Fruit fly (Drosophila melanogaster) whole organism, embryonic: ENCODE data around the gene CG10431.

Source experiments
- Antp ChIP-seq: fragments of 200-800 bp; sonication (Bioruptor generic); optimal IDR thresholded peaks from 3 replicates; lab custom pipeline; 2016; ENCODE audit warnings: missing biosample characterization, missing genetic modification characterization
- Bteb2 ChIP-seq: fragments of 200-800 bp; sonication (Bioruptor generic); optimal IDR thresholded peaks from 2 replicates; lab custom pipeline; 2016; ENCODE audit warnings: missing biosample characterization, missing genetic modification characterization
- CG10209 ChIP-seq: fragments of 200-800 bp; sonication (Bioruptor generic); optimal IDR thresholded peaks from 3 replicates; lab custom pipeline; 2017; ENCODE audit warnings: missing biosample characterization, mild to moderate bottlenecking, missing genetic modification characterization, missing genetic modification reagents
- CG10565 ChIP-seq: fragments of 200-800 bp; sonication (Bioruptor generic); optimal IDR thresholded peaks from 3 replicates; lab custom pipeline; 2016; ENCODE audit warnings: missing biosample characterization, mild to moderate bottlenecking, missing genetic modification characterization
- CG10979 ChIP-seq: fragments of 200-800 bp; sonication (Bioruptor generic); optimal IDR thresholded peaks from 2 replicates; lab custom pipeline; 2018; ENCODE audit warnings: missing biosample characterization, mild to moderate bottlenecking, missing genetic modification characterization, moderate library complexity
- CG11247 ChIP-seq: fragments of 200-800 bp; sonication (Bioruptor generic); IDR thresholded peaks from 2 replicates; pipeline ENCODE4 v1.3.6; 2022; ENCODE audit warnings: missing biosample characterization, missing genetic modification characterization
- CG11696 ChIP-seq: fragments of 200-800 bp; sonication (Bioruptor generic); IDR thresholded peaks from 2 replicates; pipeline ENCODE4 v1.3.6; 2022; ENCODE audit warnings: missing biosample characterization, missing genetic modification characterization
- CG12744 ChIP-seq: fragments of 200-800 bp; sonication (Bioruptor generic); optimal IDR thresholded peaks from 2 replicates; lab custom pipeline; 2016; ENCODE audit warnings: missing biosample characterization, missing genetic modification characterization
- CG13424 ChIP-seq: fragments of 200-800 bp; sonication (Bioruptor generic); optimal IDR thresholded peaks from 2 replicates; lab custom pipeline; 2019; ENCODE audit warnings: missing biosample characterization, mild to moderate bottlenecking, missing genetic modification characterization, moderate library complexity
- CG13624 ChIP-seq: fragments of 200-800 bp; sonication (Bioruptor generic); optimal IDR thresholded peaks from 2 replicates; lab custom pipeline; 2016; ENCODE audit warnings: missing biosample characterization, missing genetic modification characterization
- CG14050 ChIP-seq: fragments of 200-800 bp; sonication (Bioruptor generic); IDR thresholded peaks from 3 replicates; pipeline ENCODE4 v1.3.6; 2022; ENCODE audit warnings: missing biosample characterization, missing genetic modification characterization
- CG14965 ChIP-seq: fragments of 200-800 bp; sonication (Bioruptor generic); optimal IDR thresholded peaks from 2 replicates; lab custom pipeline; 2016; ENCODE audit warnings: missing biosample characterization, missing genetic modification characterization, borderline replicate concordance
- CG15011 ChIP-seq: fragments of 200-800 bp; sonication (Bioruptor generic); optimal IDR thresholded peaks from 3 replicates; lab custom pipeline; 2018; ENCODE audit warnings: missing biosample characterization, mild to moderate bottlenecking, missing genetic modification characterization
- CG1603 ChIP-seq: fragments of 200-800 bp; sonication (Bioruptor generic); optimal IDR thresholded peaks from 2 replicates; lab custom pipeline; 2019; ENCODE audit warnings: missing biosample characterization, mild to moderate bottlenecking, missing genetic modification characterization, moderate library complexity
- CG17186 ChIP-seq: fragments of 200-800 bp; sonication (Bioruptor generic); optimal IDR thresholded peaks from 3 replicates; lab custom pipeline; 2017; ENCODE audit warnings: missing biosample characterization, missing genetic modification reagents, missing genetic modification characterization
- CG17359 ChIP-seq: fragments of 200-800 bp; sonication (Bioruptor generic); optimal IDR thresholded peaks from 3 replicates; lab custom pipeline; 2018; ENCODE audit warnings: missing biosample characterization, mild to moderate bottlenecking, missing genetic modification characterization, moderate library complexity
- CG1792 ChIP-seq: fragments of 200-800 bp; sonication (Bioruptor generic); optimal IDR thresholded peaks from 2 replicates; lab custom pipeline; 2016; ENCODE audit warnings: missing biosample characterization, missing genetic modification characterization
- CG18599 ChIP-seq: fragments of 200-800 bp; sonication (Bioruptor generic); optimal IDR thresholded peaks from 3 replicates; lab custom pipeline; 2017; ENCODE audit warnings: missing biosample characterization, missing genetic modification characterization, mild to moderate bottlenecking, moderate library complexity, missing genetic modification reagents
- CG2120 ChIP-seq: fragments of 200-800 bp; sonication (Bioruptor generic); optimal IDR thresholded peaks from 3 replicates; lab custom pipeline; 2016; ENCODE audit warnings: missing biosample characterization, missing genetic modification characterization
- CG2199 ChIP-seq: fragments of 200-800 bp; sonication (Bioruptor generic); IDR thresholded peaks from 3 replicates; pipeline ENCODE4 v1.3.6; 2022; ENCODE audit warnings: missing biosample characterization, missing genetic modification characterization
- CG2712 ChIP-seq: fragments of 200-800 bp; optimal IDR thresholded peaks from 3 replicates; lab custom pipeline; 2019; ENCODE audit warnings: missing biosample characterization, mild to moderate bottlenecking, missing genetic modification characterization, moderate library complexity
- CG32532 ChIP-seq: fragments of 200-800 bp; sonication (Bioruptor generic); IDR thresholded peaks from 2 replicates; pipeline ENCODE4 v1.3.6; 2022; ENCODE audit warnings: missing biosample characterization, missing genetic modification characterization
- CG3995 ChIP-seq: fragments of 200-800 bp; sonication (Bioruptor generic); optimal IDR thresholded peaks from 3 replicates; lab custom pipeline; 2016; ENCODE audit warnings: missing biosample characterization, missing genetic modification characterization
- CG4328 ChIP-seq: fragments of 200-800 bp; sonication (Bioruptor generic); optimal IDR thresholded peaks from 3 replicates; lab custom pipeline; 2017; ENCODE audit warnings: missing biosample characterization, missing genetic modification reagents, missing genetic modification characterization
- CG43689 ChIP-seq: fragments of 200-800 bp; sonication (Bioruptor generic); IDR thresholded peaks from 2 replicates; pipeline ENCODE4 v1.3.6; 2022; ENCODE audit warnings: missing biosample characterization, missing genetic modification characterization
- CG9215 ChIP-seq: fragments of 200-800 bp; sonication (Bioruptor generic); IDR thresholded peaks from 2 replicates; pipeline ENCODE4 v1.3.6; 2022; ENCODE audit warnings: missing biosample characterization, missing genetic modification characterization
- CoRest ChIP-seq: fragments of 200-800 bp; sonication (Bioruptor generic); optimal IDR thresholded peaks from 3 replicates; lab custom pipeline; 2018; ENCODE audit warnings: missing biosample characterization, mild to moderate bottlenecking, missing genetic modification characterization, moderate library complexity
- Gsc ChIP-seq: fragments of 200-800 bp; sonication (Bioruptor generic); IDR thresholded peaks from 2 replicates; pipeline ENCODE4 v1.3.6; 2022; ENCODE audit warnings: missing biosample characterization, missing genetic modification characterization
- Jarid2 ChIP-seq: fragments of 200-800 bp; sonication (Bioruptor generic); optimal IDR thresholded peaks from 3 replicates; lab custom pipeline; 2017; ENCODE audit warnings: mild to moderate bottlenecking, missing biosample characterization, missing genetic modification reagents, missing genetic modification characterization
- Kr ChIP-seq: fragments of 200-800 bp; sonication (Bioruptor generic); optimal IDR thresholded peaks from 2 replicates; lab custom pipeline; 2017; ENCODE audit warnings: missing biosample characterization, mild to moderate bottlenecking, missing genetic modification characterization
- Nf-YA ChIP-seq: fragments of 200-800 bp; sonication (Bioruptor generic); IDR thresholded peaks from 2 replicates; pipeline ENCODE4 v1.3.6; 2022; ENCODE audit warnings: missing biosample characterization, missing genetic modification characterization
- Nf-YB ChIP-seq: fragments of 200-800 bp; sonication (Bioruptor generic); optimal IDR thresholded peaks from 3 replicates; lab custom pipeline; 2019; ENCODE audit warnings: missing biosample characterization, mild to moderate bottlenecking, missing genetic modification characterization, moderate library complexity
- Taf1 ChIP-seq: fragments of 200-800 bp; sonication (Bioruptor generic); IDR thresholded peaks from 2 replicates; pipeline ENCODE4 v1.3.6; 2022; ENCODE audit warnings: missing biosample characterization, missing genetic modification characterization
- ase ChIP-seq: fragments of 200-800 bp; sonication (Bioruptor generic); IDR thresholded peaks from 3 replicates; pipeline ENCODE4 v1.3.6; 2022; ENCODE audit warnings: missing biosample characterization, missing genetic modification characterization
- esg ChIP-seq: fragments of 200-800 bp; sonication (Bioruptor generic); conservative IDR thresholded peaks from 2 replicates; pipeline ENCODE4 v1.3.6; 2022; ENCODE audit warnings: missing biosample characterization, missing genetic modification characterization
- eyg ChIP-seq: fragments of 200-800 bp; sonication (Bioruptor generic); optimal IDR thresholded peaks from 3 replicates; lab custom pipeline; 2016; ENCODE audit warnings: missing biosample characterization, missing genetic modification characterization
- fru ChIP-seq: fragments of >200 bp; optimal IDR thresholded peaks from 2 replicates; lab custom pipeline; 2017
- ftz-f1 ChIP-seq: fragments of 200-800 bp; sonication (Bioruptor generic); optimal IDR thresholded peaks from 2 replicates; lab custom pipeline; 2016; ENCODE audit warnings: missing biosample characterization, missing genetic modification characterization
- gcm2 ChIP-seq: fragments of 200-800 bp; sonication (Bioruptor generic); optimal IDR thresholded peaks from 2 replicates; lab custom pipeline; 2016; ENCODE audit warnings: missing biosample characterization, missing genetic modification characterization
- gem ChIP-seq: fragments of 200-800 bp; sonication (Bioruptor generic); optimal IDR thresholded peaks from 2 replicates; lab custom pipeline; 2019; ENCODE audit warnings: missing biosample characterization, mild to moderate bottlenecking, missing genetic modification characterization, moderate library complexity
- hkb ChIP-seq, 2 experiments: fragments of 200-800 bp in 1 of 2; fragments of >200 bp in 1 of 2; sonication (Bioruptor generic) in 1 of 2; IDR thresholded peaks in 1 of 2; optimal IDR thresholded peaks in 1 of 2; 2 replicates each; pipeline versions ENCODE4 v1.3.6 to Lab custom; 2017 to 2022; ENCODE audit warnings: missing biosample characterization in 1 of 2, missing genetic modification characterization in 1 of 2
- ken ChIP-seq: fragments of 200-800 bp; sonication (Bioruptor generic); IDR thresholded peaks from 3 replicates; pipeline ENCODE4 v1.3.6; 2022; ENCODE audit warnings: missing biosample characterization, missing genetic modification characterization
- maf-S ChIP-seq: fragments of 200-800 bp; sonication (Bioruptor generic); optimal IDR thresholded peaks from 2 replicates; lab custom pipeline; 2016; ENCODE audit warnings: missing biosample characterization, missing genetic modification characterization
- mld ChIP-seq: fragments of 200-800 bp; sonication (Bioruptor generic); IDR thresholded peaks from 3 replicates; pipeline ENCODE4 v1.3.6; 2022; ENCODE audit warnings: missing biosample characterization, missing genetic modification characterization; ENCODE audit not compliant: partially characterized antibody
- salm ChIP-seq: fragments of 200-800 bp; sonication (Bioruptor generic); optimal IDR thresholded peaks from 2 replicates; lab custom pipeline; 2018; ENCODE audit warnings: missing biosample characterization, mild to moderate bottlenecking, missing genetic modification characterization
- schlank ChIP-seq: fragments of 200-800 bp; sonication (Bioruptor generic); optimal IDR thresholded peaks from 2 replicates; lab custom pipeline; 2018; ENCODE audit warnings: missing biosample characterization, mild to moderate bottlenecking, missing genetic modification characterization
- slp2 ChIP-seq: fragments of 200-800 bp; sonication (Bioruptor generic); optimal IDR thresholded peaks from 2 replicates; lab custom pipeline; 2016; ENCODE audit warnings: missing biosample characterization, missing genetic modification characterization
- tio ChIP-seq: fragments of 200-800 bp; sonication (Bioruptor generic); optimal IDR thresholded peaks from 2 replicates; lab custom pipeline; 2017; ENCODE audit warnings: missing biosample characterization, missing genetic modification characterization, inconsistent platforms
- unpg ChIP-seq: fragments of 200-800 bp; sonication (Bioruptor generic); optimal IDR thresholded peaks from 3 replicates; lab custom pipeline; 2018; ENCODE audit warnings: missing biosample characterization, mild to moderate bottlenecking, missing genetic modification characterization, moderate library complexity
- vfl ChIP-seq: fragments of 200-800 bp; sonication (Bioruptor generic); optimal IDR thresholded peaks from 2 replicates; lab custom pipeline; 2016; ENCODE audit warnings: missing biosample characterization, missing genetic modification characterization
- vnd ChIP-seq: fragments of 200-800 bp; sonication (Bioruptor generic); IDR thresholded peaks from 3 replicates; pipeline ENCODE4 v1.3.6; 2022; ENCODE audit warnings: missing biosample characterization, missing genetic modification characterization; ENCODE audit not compliant: partially characterized antibody

The CG10431 gene

DNA sequence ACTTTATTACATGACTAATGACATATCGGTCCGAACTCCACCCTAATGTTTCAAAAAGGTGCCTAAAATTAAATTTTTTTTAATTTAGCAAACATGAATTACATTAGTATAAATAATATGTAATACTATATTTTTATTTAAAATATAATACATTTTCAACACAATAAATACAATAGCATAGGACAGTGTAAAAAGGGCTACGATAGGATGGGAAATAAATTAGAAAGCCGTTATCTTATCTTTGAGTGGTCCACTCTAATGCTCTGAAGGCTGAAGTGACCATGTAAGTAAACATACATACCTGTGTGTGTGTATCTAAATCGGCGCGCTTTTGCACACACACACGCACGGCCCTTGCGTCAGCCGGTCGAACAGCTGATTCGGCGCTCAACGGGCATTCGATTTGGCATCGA is 28.5 kb downstream of the CG10431 start, which contains the start of gene CG31793 (continued):
- peak; percentile 62 for TF ChIP-seq CG2712 (tag; lab: Kevin White, UChicago)
- peak; percentile 5 for TF ChIP-seq CG15011 (GFP tag; lab: Kevin White, UChicago)
- TF ChIP-seq CG17359 (tag; lab: Kevin White, UChicago): peak; percentile 52
- no peak for TF ChIP-seq CG11247 (GFP tag; lab: Robert Waterston, UW)
- TF ChIP-seq ken (GFP tag; lab: Robert Waterston, UW): no peak
- no peak for TF ChIP-seq Taf1 (GFP tag; lab: Robert Waterston, UW)
- no peak for TF ChIP-seq esg (GFP tag; lab: Robert Waterston, UW)
- no peak for TF ChIP-seq CG9215 (GFP tag; lab: Robert Waterston, UW)
- TF ChIP-seq Jarid2 (GFP tag; lab: Kevin White, UChicago): no peak
- no peak for TF ChIP-seq CG2199 (GFP tag; lab: Robert Waterston, UW)
- peak; percentile 33 for TF ChIP-seq CG2120
- TF ChIP-seq CG32532 (GFP tag; lab: Robert Waterston, UW): peak; percentile 71; the same call in 1 of the 2 replicates
- no peak for TF ChIP-seq CG43689
- no peak for TF ChIP-seq eyg (GFP tag; lab: Kevin White, UChicago)
- TF ChIP-seq CG13624 (GFP tag; lab: Kevin White, UChicago): peak; percentile 2
- TF ChIP-seq salm: no peak
- TF ChIP-seq CG18599 (GFP tag; lab: Kevin White, UChicago): peak; percentile 82
- no peak for TF ChIP-seq CG17186 (GFP tag; lab: Kevin White, UChicago)
- no peak for TF ChIP-seq Gsc (GFP tag; lab: Robert Waterston, UW)
- TF ChIP-seq CG3995 (GFP tag; lab: Kevin White, UChicago): no peak
- no peak for TF ChIP-seq Nf-YA
- no peak for TF ChIP-seq schlank (tag; lab: Kevin White, UChicago)
- no peak for TF ChIP-seq gcm2 (GFP tag; lab: Kevin White, UChicago)
- TF ChIP-seq maf-S: no peak
- no peak for TF ChIP-seq fru
- TF ChIP-seq CG13424: peak; percentile 60
- peak; percentile 19 for TF ChIP-seq Nf-YB
- no peak for TF ChIP-seq vfl (GFP tag; lab: Kevin White, UChicago)
- TF ChIP-seq CG11696 (GFP tag; lab: Robert Waterston, UW): 0 out of 2 replicates have a peak, but pooled peaks have one; percentile 27
- TF ChIP-seq CG12744 (GFP tag; lab: Kevin White, UChicago): no peak
- TF ChIP-seq tio (GFP tag; lab: Kevin White, UChicago): no peak
- TF ChIP-seq CG1792 (GFP tag; lab: Kevin White, UChicago): no peak
- TF ChIP-seq CoRest (tag; lab: Kevin White, UChicago): peak; percentile 65
- peak; percentile 72 for TF ChIP-seq gem (tag; lab: Kevin White, UChicago)
- no peak for TF ChIP-seq slp2 (GFP tag; lab: Kevin White, UChicago)
- no peak for TF ChIP-seq CG10979
- TF ChIP-seq Bteb2 (GFP tag; lab: Kevin White, UChicago): no peak
- 0 out of 3 replicates have a peak, but pooled peaks have one; percentile 42 for TF ChIP-seq vnd (GFP tag; lab: Robert Waterston, UW)
- TF ChIP-seq unpg (GFP tag; lab: Kevin White, UChicago): peak; percentile 70
- TF ChIP-seq CG1603 (tag; lab: Kevin White, UChicago): no peak
- TF ChIP-seq mld: no peak
- TF ChIP-seq hkb (optimal IDR thresholded peaks at IDR 0.05; lab: Kevin White, UChicago): no peak
- peak; percentile 63 for TF ChIP-seq hkb (GFP tag; IDR thresholded peaks at IDR 0.05; lab: Robert Waterston, UW)
- peak; percentile 12; the same call in 1 of the 3 replicates for TF ChIP-seq CG14050 (GFP tag; lab: Robert Waterston, UW)
- peak; percentile 53 for TF ChIP-seq CG10209 (GFP tag; lab: Kevin White, UChicago)
- no peak for TF ChIP-seq CG14965 (GFP tag; lab: Kevin White, UChicago)
- no peak for TF ChIP-seq CG10565 (GFP tag; lab: Kevin White, UChicago)
- no peak for TF ChIP-seq CG4328 (GFP tag; lab: Kevin White, UChicago)
- TF ChIP-seq Antp (GFP tag; lab: Kevin White, UChicago): no peak
- no peak for TF ChIP-seq Kr (GFP tag; lab: Kevin White, UChicago)
- peak; percentile 83 for TF ChIP-seq ftz-f1 (GFP tag; lab: Kevin White, UChicago)
- 0 out of 3 replicates have a peak, but pooled peaks have one; percentile 20 for TF ChIP-seq ase (GFP tag; lab: Robert Waterston, UW)
